Fruit fly (Drosophila melanogaster): ENCODE measurements around the gene CG32436.

dm6 chr3L:21300280-21300679 is 43.6 kb upstream of the CG32436 start, which contains the start of gene Cpr78Cc:
- TF ChIP-seq psq (optimal IDR thresholded peaks at IDR 0.05) (no peak), EcR (GFP tag; optimal IDR thresholded peaks at IDR 0.05) (no peak), usp (GFP tag; optimal IDR thresholded peaks at IDR 0.05) (no peak)
